Worm (Caenorhabditis elegans): ENCODE results near the gene C28A5.2.

DNA sequence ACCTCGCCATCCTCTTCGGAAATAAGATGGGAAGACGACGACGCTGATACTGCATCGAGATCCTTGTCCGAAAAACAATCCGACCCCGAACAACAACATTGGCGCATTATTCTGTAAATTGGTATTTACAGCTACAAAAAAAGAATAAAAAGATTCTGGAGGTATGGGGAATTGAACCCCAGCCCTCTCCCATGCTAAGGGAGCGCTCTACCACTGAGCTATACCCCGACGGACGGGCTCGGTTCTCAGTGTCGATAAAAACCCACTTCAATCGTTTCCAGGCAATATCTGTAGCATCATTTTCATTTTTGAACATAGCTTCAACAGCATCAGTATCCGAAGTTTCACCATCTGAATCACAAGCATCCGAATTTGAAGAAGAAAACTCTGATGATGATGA lies 10.5 kb downstream of the C28A5.2 start:
- TF ChIP-seq jun-1 (tag; optimal IDR thresholded peaks at IDR 0.05) (no peak), nhr-25 (tag; optimal IDR thresholded peaks at IDR 0.05) (no peak), ceh-82 (tag; optimal IDR thresholded peaks at IDR 0.05) (no peak), nhr-28 (tag; optimal IDR thresholded peaks at IDR 0.05) (no peak)
